Worm (Caenorhabditis elegans) whole organism, L4/young adult: ENCODE measurements around the gene col-131.

Source experiments
- W03F9.2 ChIP-seq: fragments of 150-350 bp; optimal IDR thresholded peaks from 2 replicates; lab custom pipeline; 2014; ENCODE audit warnings: missing biosample characterization, missing genetic modification characterization
- dao-5 ChIP-seq: sonication (generic microtip); optimal IDR thresholded peaks from 2 replicates; lab custom pipeline; 2016; ENCODE audit warnings: missing genotype, missing genetic modification characterization, moderate library complexity, missing compliant biosample characterization
- him-1 ChIP-seq: sonication (generic microtip); optimal IDR thresholded peaks from 2 replicates; lab custom pipeline; 2016; ENCODE audit warnings: missing genotype, missing genetic modification reagents, missing genetic modification characterization, missing compliant biosample characterization

DNA sequence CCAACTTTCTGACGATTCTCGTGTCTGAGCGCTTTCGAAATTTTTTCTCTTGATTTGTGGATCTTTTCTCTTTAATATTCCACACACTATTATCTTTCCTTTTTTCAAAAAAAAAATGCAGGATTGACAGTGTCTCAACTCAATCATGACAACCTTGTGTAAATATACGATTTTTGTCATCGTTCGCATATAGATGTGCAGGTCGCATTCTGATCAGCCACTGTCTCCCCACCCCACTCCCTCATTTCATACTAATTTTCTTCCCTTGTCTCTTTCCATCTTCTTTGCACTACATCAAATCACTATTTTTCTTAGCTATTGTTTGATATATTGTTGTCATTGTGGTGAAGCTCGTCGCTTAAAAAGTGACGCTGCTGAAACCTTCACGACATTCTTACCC lies 31.8 kb downstream of the col-131 start:
- TF ChIP-seq W03F9.2 = no peak
- no peak for TF ChIP-seq dao-5 (tag; lab: Kevin White, UChicago)
- no peak for TF ChIP-seq him-1 (tag; lab: Kevin White, UChicago)
